Worm (Caenorhabditis elegans) whole organism, early embryonic: ENCODE results near the gene Y45F3A.4.

Experiments used
- ama-1 ChIP-seq: fragments of 150-350 bp; optimal IDR thresholded peaks from 2 replicates; lab custom pipeline; 2014
- flt-1 ChIP-seq: fragments of 200-800 bp; sonication (Bioruptor generic); IDR thresholded peaks from 2 replicates; pipeline ENCODE4 v1.3.6; 2022; ENCODE audit warnings: missing genetic modification characterization, missing compliant biosample characterization
- sea-1 ChIP-seq: fragments of 200-800 bp; sonication (Bioruptor generic); conservative IDR thresholded peaks from 2 replicates; pipeline ENCODE4 v1.3.6; 2022; ENCODE audit warnings: missing genetic modification characterization, missing compliant biosample characterization

DNA sequence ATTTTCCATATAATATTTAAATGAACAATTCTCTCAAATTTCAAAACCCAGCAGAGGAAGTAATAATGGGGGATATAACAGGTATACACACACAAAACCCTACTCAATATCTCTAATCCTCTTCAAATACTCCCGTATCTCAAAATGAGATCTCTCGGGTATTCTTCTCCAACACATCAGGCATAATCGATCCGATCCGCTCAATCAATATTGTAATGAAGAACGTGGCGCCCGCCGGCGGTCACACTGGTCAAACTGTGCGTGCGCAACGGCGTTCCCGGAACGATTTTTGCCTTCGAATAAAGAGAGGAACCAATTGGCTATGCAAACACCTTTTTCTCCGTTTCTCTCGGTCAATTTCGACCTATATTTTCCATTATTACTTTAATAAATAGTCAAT is 12.7 kb downstream of the Y45F3A.4 start:
- no peak for TF ChIP-seq ama-1
- no peak for TF ChIP-seq flt-1 (GFP tag; lab: Robert Waterston, UW)
- no peak for TF ChIP-seq sea-1 (GFP tag; lab: Robert Waterston, UW)
